Fruit fly (Drosophila melanogaster): ENCODE data around the gene MetRS-m.

MetRS-m gene

dm6 chr3R:14307972-14308673 lies 48.3 kb upstream of the MetRS-m start (continued):
- TF ChIP-seq cato (GFP tag; optimal IDR thresholded peaks at IDR 0.05; ENCODE audit: borderline replicate concordance): no peak
- TF ChIP-seq NFAT (GFP tag; IDR thresholded peaks at IDR 0.05): no peak
- no peak for TF ChIP-seq CG13424 (tag; optimal IDR thresholded peaks at IDR 0.05)
- no peak for TF ChIP-seq Scr (GFP tag; IDR thresholded peaks at IDR 0.05; ENCODE audit: partially characterized antibody)
- no peak for TF ChIP-seq MTF-1 (GFP tag; optimal IDR thresholded peaks at IDR 0.05; ENCODE audit: borderline replicate concordance)
- peak; percentile 27 for TF ChIP-seq NK7.1 (GFP tag; optimal IDR thresholded peaks at IDR 0.05)
- no peak for TF ChIP-seq Lim3 (GFP tag; IDR thresholded peaks at IDR 0.05)
- no peak for TF ChIP-seq chif (GFP tag; optimal IDR thresholded peaks at IDR 0.05)
- TF ChIP-seq Neu2 (GFP tag; optimal IDR thresholded peaks at IDR 0.05; ENCODE audit: borderline replicate concordance): no peak
- TF ChIP-seq CoRest (tag; optimal IDR thresholded peaks at IDR 0.05): peak; percentile 31
- TF ChIP-seq CG7372 (GFP tag; IDR thresholded peaks at IDR 0.05): no peak
- TF ChIP-seq CG2120 (GFP tag; optimal IDR thresholded peaks at IDR 0.05): no peak
- TF ChIP-seq nerfin-1 (tag; optimal IDR thresholded peaks at IDR 0.05): peak; percentile 97
- TF ChIP-seq Dad (GFP tag; optimal IDR thresholded peaks at IDR 0.05): no peak
- no peak for TF ChIP-seq CG33213 (GFP tag; optimal IDR thresholded peaks at IDR 0.05)
- no peak for TF ChIP-seq Deaf1 (tag; optimal IDR thresholded peaks at IDR 0.05)
- TF ChIP-seq bab2 (GFP tag; optimal IDR thresholded peaks at IDR 0.05): no peak
- TF ChIP-seq pzg (GFP tag; optimal IDR thresholded peaks at IDR 0.05): no peak
- TF ChIP-seq Adf1 (GFP tag; IDR thresholded peaks at IDR 0.05): 0 out of 2 replicates have a peak, but pooled peaks have one; percentile 32
- no peak for TF ChIP-seq CG18619 (GFP tag; optimal IDR thresholded peaks at IDR 0.05)
- TF ChIP-seq hkb (optimal IDR thresholded peaks at IDR 0.05): no peak
- no peak for TF ChIP-seq hkb (GFP tag; IDR thresholded peaks at IDR 0.05)
- TF ChIP-seq nom (GFP tag; optimal IDR thresholded peaks at IDR 0.05): no peak
- no peak for TF ChIP-seq br (optimal IDR thresholded peaks at IDR 0.05)
- no peak for TF ChIP-seq esg (GFP tag; conservative IDR thresholded peaks at IDR 0.05)
- peak; percentile 86 for TF ChIP-seq sens (GFP tag)
- TF ChIP-seq CHES-1-like (GFP tag; optimal IDR thresholded peaks at IDR 0.05): peak; percentile 8
- no peak for TF ChIP-seq C15 (GFP tag; IDR thresholded peaks at IDR 0.05)
- no peak for TF ChIP-seq CG16815 (GFP tag; optimal IDR thresholded peaks at IDR 0.05)
- TF ChIP-seq pita (GFP tag; optimal IDR thresholded peaks at IDR 0.05): no peak
- TF ChIP-seq Camta (GFP tag; optimal IDR thresholded peaks at IDR 0.05): no peak
- TF ChIP-seq Doc2 (GFP tag; IDR thresholded peaks at IDR 0.05): no peak
- no peak for TF ChIP-seq odd (GFP tag; optimal IDR thresholded peaks at IDR 0.05)
- TF ChIP-seq CG42726 (GFP tag; IDR thresholded peaks at IDR 0.05; ENCODE audit: partially characterized antibody): 0 out of 2 replicates have a peak, but pooled peaks have one; percentile 36
- no peak for TF ChIP-seq danr (GFP tag; IDR thresholded peaks at IDR 0.05)
- peak; percentile 58 for TF ChIP-seq cad (GFP tag; optimal IDR thresholded peaks at IDR 0.05)
- TF ChIP-seq trem (tag; optimal IDR thresholded peaks at IDR 0.05): no peak
- no peak for TF ChIP-seq knrl (GFP tag; IDR thresholded peaks at IDR 0.05; ENCODE audit: partially characterized antibody)
- TF ChIP-seq slp2 (GFP tag; optimal IDR thresholded peaks at IDR 0.05): no peak
- no peak for TF ChIP-seq CrebB (tag; optimal IDR thresholded peaks at IDR 0.05)
- peak; percentile 42 for TF ChIP-seq CTCF (GFP tag; optimal IDR thresholded peaks at IDR 0.05)
- TF ChIP-seq CG10321 (GFP tag; IDR thresholded peaks at IDR 0.05): peak; percentile 88
- peak; percentile 4 for TF ChIP-seq mirr (GFP tag; optimal IDR thresholded peaks at IDR 0.05)
- no peak for TF ChIP-seq CG11695 (GFP tag; IDR thresholded peaks at IDR 0.05)
- TF ChIP-seq CG6791 (GFP tag; IDR thresholded peaks at IDR 0.05; ENCODE audit: partially characterized antibody): peak; percentile 55; the same call in 1 of the 3 replicates
- no peak for TF ChIP-seq CG8388 (GFP tag; optimal IDR thresholded peaks at IDR 0.05)
- TF ChIP-seq nerfin-2 (GFP tag; IDR thresholded peaks at IDR 0.05; ENCODE audit: partially characterized antibody): peak; percentile 51; the same call in 1 of the 2 replicates
- TF ChIP-seq en (GFP tag; optimal IDR thresholded peaks at IDR 0.05): no peak
- TF ChIP-seq Mrtf (GFP tag; IDR thresholded peaks at IDR 0.05): no peak
- no peak for TF ChIP-seq tna (GFP tag; IDR thresholded peaks at IDR 0.05; ENCODE audit: partially characterized antibody)
- no peak for TF ChIP-seq schlank (tag; optimal IDR thresholded peaks at IDR 0.05)

Measured in whole organism, embryonic.